Worm (Caenorhabditis elegans) whole organism, midembryonic: Measurements from ENCODE around the gene C14C6.6.

ENCODE experiments used
- cog-1 ChIP-seq: sonication (generic microtip); optimal IDR thresholded peaks from 2 replicates; lab custom pipeline; 2016; ENCODE audit warnings: missing genetic modification characterization, missing compliant biosample characterization
- flt-1 ChIP-seq: fragments of 200-800 bp; sonication (Bioruptor generic); IDR thresholded peaks from 2 replicates; pipeline ENCODE4 v1.3.6; 2022; ENCODE audit warnings: missing genetic modification characterization, missing compliant biosample characterization
- klf-2 ChIP-seq: fragments of 200-800 bp; sonication (Bioruptor generic); conservative IDR thresholded peaks from 2 replicates; pipeline ENCODE4 v1.3.6; 2022; ENCODE audit warnings: missing genetic modification reagents, missing genetic modification characterization, missing compliant biosample characterization
- med-1 ChIP-seq: sonication (generic microtip); optimal IDR thresholded peaks from 2 replicates; lab custom pipeline; 2017; ENCODE audit warnings: missing genetic modification characterization, mild to moderate bottlenecking, missing compliant biosample characterization, antibody characterized with exemption, missing genetic modification reagents; ENCODE audit not compliant: insufficient read depth
- ref-1 ChIP-seq: fragments of 200-800 bp; sonication (Bioruptor generic); conservative IDR thresholded peaks from 2 replicates; pipeline ENCODE4 v1.3.6; 2022; ENCODE audit warnings: missing genetic modification reagents, missing genetic modification characterization, missing compliant biosample characterization
- tab-1 ChIP-seq: fragments of 200-800 bp; sonication (Bioruptor generic); IDR thresholded peaks from 2 replicates; pipeline ENCODE4 v1.3.6; 2022; ENCODE audit warnings: missing genetic modification characterization, missing compliant biosample characterization
- ztf-23 ChIP-seq: fragments of 200-800 bp; sonication (Bioruptor generic); IDR thresholded peaks from 2 replicates; pipeline ENCODE4 v1.3.6; 2022; ENCODE audit warnings: missing genetic modification reagents, missing genetic modification characterization, missing compliant biosample characterization
- ztf-29 ChIP-seq: fragments of 200-800 bp; sonication (Bioruptor generic); IDR thresholded peaks from 2 replicates; pipeline ENCODE4 v1.3.6; 2022; ENCODE audit warnings: missing genetic modification reagents, missing genetic modification characterization, missing compliant biosample characterization

DNA sequence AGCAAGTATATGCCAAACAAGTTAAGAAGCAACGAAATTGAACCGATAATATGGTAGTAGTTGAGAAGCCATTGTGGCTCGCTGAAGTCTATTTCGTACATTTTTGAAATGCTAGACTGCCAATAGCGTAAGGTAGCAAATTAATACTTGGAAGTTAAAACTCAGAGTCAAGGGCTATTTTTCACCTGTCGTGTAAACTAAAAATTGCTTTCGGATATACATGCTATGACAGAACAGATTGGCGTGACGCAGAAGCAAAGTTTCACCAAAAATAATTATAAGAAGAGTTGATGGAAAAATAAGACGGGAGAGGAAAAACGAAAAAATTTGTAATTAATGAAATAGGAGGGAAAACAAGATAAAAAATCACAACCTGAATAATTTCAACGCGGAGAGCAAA is 18.1 kb upstream of the C14C6.6 start, which contains the start of gene sri-73:
- TF ChIP-seq flt-1 (GFP tag; lab: Robert Waterston, UW) (no peak), ztf-23 (GFP tag; lab: Robert Waterston, UW) (no peak), ztf-29 (GFP tag; lab: Robert Waterston, UW) (no peak), cog-1 (tag; lab: Kevin White, UChicago) (no peak), ref-1 (GFP tag; lab: Robert Waterston, UW) (no peak), tab-1 (GFP tag; lab: Robert Waterston, UW) (no peak), med-1 (no peak), klf-2 (no peak)
